Fruit fly (Drosophila melanogaster) whole organism, embryonic: ENCODE measurements around the gene CG11382.

Experiments
- BtbVII ChIP-seq: fragments of 200-800 bp; sonication (Bioruptor generic); optimal IDR thresholded peaks from 3 replicates; lab custom pipeline; 2017; ENCODE audit warnings: missing biosample characterization, mild to moderate bottlenecking, missing genetic modification characterization
- CG10147 ChIP-seq: fragments of 200-800 bp; sonication (Bioruptor generic); optimal IDR thresholded peaks from 2 replicates; lab custom pipeline; 2019; ENCODE audit warnings: missing biosample characterization, mild to moderate bottlenecking, missing genetic modification characterization, moderate library complexity
- CG10366 ChIP-seq: fragments of 200-800 bp; sonication (Bioruptor generic); IDR thresholded peaks from 2 replicates; pipeline ENCODE4 v1.3.6; 2022; ENCODE audit warnings: missing biosample characterization, missing genetic modification characterization
- CG10979 ChIP-seq: fragments of 200-800 bp; sonication (Bioruptor generic); optimal IDR thresholded peaks from 2 replicates; lab custom pipeline; 2018; ENCODE audit warnings: missing biosample characterization, mild to moderate bottlenecking, missing genetic modification characterization, moderate library complexity
- CG11085 ChIP-seq: fragments of 200-800 bp; sonication (Bioruptor generic); IDR thresholded peaks from 2 replicates; pipeline ENCODE4 v1.3.6; 2022; ENCODE audit warnings: missing biosample characterization, missing genetic modification characterization
- CG11504 ChIP-seq: fragments of 200-800 bp; sonication (Bioruptor generic); optimal IDR thresholded peaks from 3 replicates; lab custom pipeline; 2019; ENCODE audit warnings: missing biosample characterization, mild to moderate bottlenecking, missing genetic modification characterization, moderate library complexity
- CG12391 ChIP-seq: fragments of 200-800 bp; sonication (Bioruptor generic); optimal IDR thresholded peaks from 3 replicates; lab custom pipeline; 2018; ENCODE audit warnings: missing biosample characterization, mild to moderate bottlenecking, missing genetic modification characterization, moderate library complexity
- CG15269 ChIP-seq: fragments of 200-800 bp; sonication (Bioruptor generic); optimal IDR thresholded peaks from 2 replicates; lab custom pipeline; 2018; ENCODE audit warnings: missing biosample characterization, mild to moderate bottlenecking, missing genetic modification characterization, moderate library complexity
- CG17361 ChIP-seq: fragments of 200-800 bp; sonication (Bioruptor generic); IDR thresholded peaks from 3 replicates; pipeline ENCODE4 v1.3.6; 2022; ENCODE audit warnings: missing biosample characterization, missing genetic modification characterization
- CG31441 ChIP-seq: fragments of 200-800 bp; sonication (Bioruptor generic); IDR thresholded peaks from 2 replicates; pipeline ENCODE4 v1.3.6; 2022; ENCODE audit warnings: missing biosample characterization, missing genetic modification characterization
- CG6175 ChIP-seq: fragments of 200-800 bp; sonication (Bioruptor generic); IDR thresholded peaks from 3 replicates; pipeline ENCODE4 v1.3.6; 2022; ENCODE audit warnings: missing biosample characterization, missing genetic modification characterization
- CG8281 ChIP-seq: fragments of 200-800 bp; sonication (Bioruptor generic); optimal IDR thresholded peaks from 2 replicates; lab custom pipeline; 2018; ENCODE audit warnings: missing biosample characterization, mild to moderate bottlenecking, missing genetic modification characterization, moderate library complexity
- CG8765 ChIP-seq: fragments of 200-800 bp; sonication (Bioruptor generic); IDR thresholded peaks from 2 replicates; pipeline ENCODE4 v1.3.6; 2022; ENCODE audit warnings: missing biosample characterization, missing genetic modification characterization
- CG8924 ChIP-seq: fragments of 200-800 bp; optimal IDR thresholded peaks from 3 replicates; lab custom pipeline; 2019; ENCODE audit warnings: missing biosample characterization, mild to moderate bottlenecking, missing genetic modification characterization, moderate library complexity
- CG9727 ChIP-seq: fragments of 200-800 bp; sonication (Bioruptor generic); optimal IDR thresholded peaks from 3 replicates; lab custom pipeline; 2017; ENCODE audit warnings: missing biosample characterization, mild to moderate bottlenecking, missing genetic modification characterization
- Chrac-16 ChIP-seq: fragments of 200-800 bp; sonication (Bioruptor generic); optimal IDR thresholded peaks from 3 replicates; lab custom pipeline; 2016; ENCODE audit warnings: missing biosample characterization, missing genetic modification characterization
- Doc2 ChIP-seq: fragments of 200-800 bp; sonication (Bioruptor generic); IDR thresholded peaks from 2 replicates; pipeline ENCODE4 v1.3.6; 2022; ENCODE audit warnings: missing biosample characterization, missing genetic modification characterization
- Hr39 ChIP-seq: fragments of >200 bp; optimal IDR thresholded peaks from 2 replicates; lab custom pipeline; 2017
- NC2α ChIP-seq: fragments of 200-800 bp; sonication (Bioruptor generic); optimal IDR thresholded peaks from 2 replicates; lab custom pipeline; 2016; ENCODE audit warnings: missing biosample characterization, missing genetic modification characterization
- Neu2 ChIP-seq: fragments of 200-800 bp; sonication (Bioruptor generic); optimal IDR thresholded peaks from 3 replicates; lab custom pipeline; 2016; ENCODE audit warnings: missing biosample characterization, missing genetic modification characterization, borderline replicate concordance
- Nf-YB ChIP-seq: fragments of 200-800 bp; sonication (Bioruptor generic); optimal IDR thresholded peaks from 3 replicates; lab custom pipeline; 2019; ENCODE audit warnings: missing biosample characterization, mild to moderate bottlenecking, missing genetic modification characterization, moderate library complexity
- Oaz ChIP-seq: fragments of 200-800 bp; sonication (Bioruptor generic); IDR thresholded peaks from 2 replicates; pipeline ENCODE4 v1.3.6; 2022; ENCODE audit warnings: missing biosample characterization, missing genetic modification characterization
- Pdp1 ChIP-seq, 2 experiments: fragments of 200-800 bp; sonication (Bioruptor generic); optimal IDR thresholded peaks; 3 replicates each; lab custom pipeline; 2016; ENCODE audit warnings: missing biosample characterization in 2 of 2, missing genetic modification characterization in 2 of 2, mild to moderate bottlenecking in 1 of 2, moderate library complexity in 1 of 2
- ac ChIP-seq: fragments of 200-800 bp; sonication (Bioruptor generic); optimal IDR thresholded peaks from 3 replicates; lab custom pipeline; 2017; ENCODE audit warnings: missing biosample characterization, mild to moderate bottlenecking, missing genetic modification characterization
- cas ChIP-seq: fragments of 200-800 bp; sonication (Bioruptor generic); IDR thresholded peaks from 2 replicates; pipeline ENCODE4 v1.3.6; 2022; ENCODE audit warnings: missing biosample characterization, missing genetic modification characterization
- chinmo ChIP-seq: fragments of 200-800 bp; sonication (Bioruptor generic); IDR thresholded peaks from 4 replicates; pipeline ENCODE4 v1.3.6; 2022; ENCODE audit warnings: missing biosample characterization, missing genetic modification characterization; ENCODE audit not compliant: partially characterized antibody
- chn ChIP-seq: fragments of 200-800 bp; sonication (Bioruptor generic); optimal IDR thresholded peaks from 2 replicates; lab custom pipeline; 2016; ENCODE audit warnings: missing biosample characterization, missing genetic modification characterization
- grn ChIP-seq: fragments of 200-800 bp; sonication (Bioruptor generic); optimal IDR thresholded peaks from 3 replicates; lab custom pipeline; 2017; ENCODE audit warnings: missing biosample characterization, missing genetic modification characterization
- hb ChIP-seq: fragments of 200-800 bp; sonication (Bioruptor generic); IDR thresholded peaks from 3 replicates; pipeline ENCODE4 v1.3.6; 2022; ENCODE audit warnings: missing biosample characterization, missing genetic modification characterization; ENCODE audit not compliant: partially characterized antibody
- jigr1 ChIP-seq: fragments of 200-800 bp; sonication (Bioruptor generic); IDR thresholded peaks from 3 replicates; pipeline ENCODE4 v1.3.6; 2022; ENCODE audit warnings: missing biosample characterization, missing genetic modification characterization
- kni ChIP-seq: fragments of 200-800 bp; sonication (Bioruptor generic); optimal IDR thresholded peaks from 3 replicates; lab custom pipeline; 2017; ENCODE audit warnings: mild to moderate bottlenecking, missing biosample characterization, missing genetic modification reagents, missing genetic modification characterization
- knrl ChIP-seq: fragments of 200-800 bp; sonication (Bioruptor generic); IDR thresholded peaks from 3 replicates; pipeline ENCODE4 v1.3.6; 2022; ENCODE audit warnings: missing biosample characterization, missing genetic modification characterization; ENCODE audit not compliant: partially characterized antibody
- lbe ChIP-seq: fragments of 200-800 bp; sonication (Bioruptor generic); optimal IDR thresholded peaks from 2 replicates; lab custom pipeline; 2016; ENCODE audit warnings: missing biosample characterization, mild to moderate bottlenecking, missing genetic modification characterization
- luna ChIP-seq: fragments of 200-800 bp; sonication (Bioruptor generic); optimal IDR thresholded peaks from 2 replicates; lab custom pipeline; 2016; ENCODE audit warnings: missing biosample characterization, missing genetic modification characterization
- pfk ChIP-seq: fragments of 200-800 bp; sonication (Bioruptor generic); optimal IDR thresholded peaks from 2 replicates; lab custom pipeline; 2018; ENCODE audit warnings: missing biosample characterization, mild to moderate bottlenecking, missing genetic modification characterization, moderate library complexity
- prd ChIP-seq, 3 experiments: fragments of >200 bp in 2 of 3; fragments of 200-800 bp in 1 of 3; sonication (Bioruptor generic) in 1 of 3; optimal IDR thresholded peaks in 2 of 3; IDR thresholded peaks in 1 of 3; 2 replicates in 2 of 3; 3 replicates in 1 of 3; pipeline versions ENCODE4 v1.3.6 to Lab custom; 2017 to 2022; ENCODE audit warnings: missing biosample characterization in 1 of 3, missing genetic modification characterization in 1 of 3
- salm ChIP-seq: fragments of 200-800 bp; sonication (Bioruptor generic); optimal IDR thresholded peaks from 2 replicates; lab custom pipeline; 2018; ENCODE audit warnings: missing biosample characterization, mild to moderate bottlenecking, missing genetic modification characterization
- sc ChIP-seq, 3 experiments: fragments of >200 bp in 2 of 3; fragments of 200-800 bp in 1 of 3; sonication (Bioruptor generic) in 1 of 3; optimal IDR thresholded peaks; 2 replicates in 2 of 3; 3 replicates in 1 of 3; lab custom pipeline; 2017; ENCODE audit warnings: mild to moderate bottlenecking in 1 of 3, missing biosample characterization in 1 of 3, missing genetic modification characterization in 1 of 3, missing genetic modification reagents in 1 of 3
- sens ChIP-seq: fragments of 200-800 bp; sonication (Bioruptor generic); peaks from one replicate; lab custom pipeline; 2016; ENCODE audit warnings: missing biosample characterization, missing genetic modification characterization
- slbo ChIP-seq: fragments of 200-800 bp; sonication (Bioruptor generic); IDR thresholded peaks from 2 replicates; pipeline ENCODE4 v1.3.6; 2022; ENCODE audit warnings: missing biosample characterization, missing genetic modification characterization
- sqz ChIP-seq: fragments of 200-800 bp; sonication (Bioruptor generic); optimal IDR thresholded peaks from 3 replicates; lab custom pipeline; 2018; ENCODE audit warnings: missing biosample characterization, mild to moderate bottlenecking, missing genetic modification characterization
- sr ChIP-seq: fragments of 200-800 bp; sonication (Bioruptor generic); IDR thresholded peaks from 3 replicates; pipeline ENCODE4 v1.3.6; 2022; ENCODE audit warnings: missing biosample characterization, missing genetic modification characterization
- wor ChIP-seq: fragments of 200-800 bp; sonication (Bioruptor generic); IDR thresholded peaks from 2 replicates; pipeline ENCODE4 v1.3.6; 2022; ENCODE audit warnings: missing biosample characterization, missing genetic modification characterization
- yki ChIP-seq: fragments of >200 bp; optimal IDR thresholded peaks from 3 replicates; lab custom pipeline; 2018
- zen2 ChIP-seq: fragments of 200-800 bp; sonication (Bioruptor generic); IDR thresholded peaks from 3 replicates; pipeline ENCODE4 v1.3.6; 2022; ENCODE audit warnings: missing biosample characterization, missing genetic modification characterization; ENCODE audit not compliant: partially characterized antibody
- zf30C ChIP-seq: fragments of 200-800 bp; sonication (Bioruptor generic); optimal IDR thresholded peaks from 3 replicates; lab custom pipeline; 2018; ENCODE audit warnings: missing biosample characterization, mild to moderate bottlenecking, missing genetic modification characterization

The CG11382 gene

dm6 chrX:1248735-1249134 is 39.0 kb downstream of the CG11382 start (continued):
- no peak for TF ChIP-seq hb (GFP tag; lab: Robert Waterston, UW)
- no peak for TF ChIP-seq Hr39 (lab: Kevin White, UChicago)
- no peak for TF ChIP-seq sqz (GFP tag; lab: Kevin White, UChicago)
- no peak for TF ChIP-seq CG10366 (GFP tag; lab: Robert Waterston, UW)
- TF ChIP-seq cas (GFP tag; lab: Robert Waterston, UW) = no peak
- no peak; the same call in 1 of the 2 replicates for TF ChIP-seq slbo (GFP tag; lab: Robert Waterston, UW)
- no peak for TF ChIP-seq Chrac-16 (GFP tag; lab: Kevin White, UChicago)
- TF ChIP-seq CG6175 = no peak
- no peak for TF ChIP-seq CG10147 (GFP tag; lab: Kevin White, UChicago)
- no peak for TF ChIP-seq pfk (GFP tag; lab: Kevin White, UChicago)
- TF ChIP-seq Nf-YB (GFP tag; lab: Kevin White, UChicago) = no peak
- TF ChIP-seq zf30C (GFP tag; lab: Kevin White, UChicago) = no peak
- no peak for TF ChIP-seq zen2 (GFP tag; lab: Robert Waterston, UW)
- peak; percentile 50 for TF ChIP-seq lbe (GFP tag; lab: Kevin White, UChicago)
- TF ChIP-seq CG11085 = no peak
- TF ChIP-seq Oaz (GFP tag; lab: Robert Waterston, UW) = no peak
- no peak for TF ChIP-seq salm (tag; lab: Kevin White, UChicago)
- no peak for TF ChIP-seq CG15269
- no peak for TF ChIP-seq prd (optimal IDR thresholded peaks at IDR 0.05; lab: Kevin White, UChicago)
- no peak for TF ChIP-seq prd (GFP tag; IDR thresholded peaks at IDR 0.05; lab: Robert Waterston, UW)
- TF ChIP-seq Pdp1 (GFP tag; optimal IDR thresholded peaks at IDR 0.05; lab: Kevin White, UChicago) = peak in 1 of 2 experiments; percentile 46
- TF ChIP-seq knrl (GFP tag; lab: Robert Waterston, UW) = no peak
- no peak for TF ChIP-seq luna (GFP tag; lab: Kevin White, UChicago)
- 0 out of 2 replicates have a peak, but pooled peaks have one; percentile 9 for TF ChIP-seq CG31441 (GFP tag; lab: Robert Waterston, UW)
- TF ChIP-seq Doc2 (GFP tag; lab: Robert Waterston, UW) = no peak
- peak; percentile 18 for TF ChIP-seq sens (GFP tag; lab: Kevin White, UChicago)
- no peak for TF ChIP-seq chn (GFP tag; lab: Kevin White, UChicago)
- TF ChIP-seq CG12391 = no peak
- no peak for TF ChIP-seq jigr1
- TF ChIP-seq wor (GFP tag; lab: Robert Waterston, UW) = no peak
- TF ChIP-seq Neu2 (GFP tag; lab: Kevin White, UChicago) = no peak
- TF ChIP-seq CG11504 = peak; percentile 32

dm6 chrX:1249612-1250011 is 39.8 kb downstream of the CG11382 start:
- TF ChIP-seq CG8924 (tag; lab: Kevin White, UChicago) = no peak
- no peak for TF ChIP-seq prd (optimal IDR thresholded peaks at IDR 0.05; lab: Kevin White, UChicago)
- no peak for TF ChIP-seq prd (GFP tag; IDR thresholded peaks at IDR 0.05; lab: Robert Waterston, UW)
- TF ChIP-seq lbe (GFP tag; lab: Kevin White, UChicago) = peak; percentile 13

dm6 chrX:1250104-1250503 is 40.3 kb downstream of the CG11382 start:
- no peak for TF ChIP-seq CG9727 (GFP tag; lab: Kevin White, UChicago)
- TF ChIP-seq chinmo (GFP tag; lab: Robert Waterston, UW) = no peak
- TF ChIP-seq sc (optimal IDR thresholded peaks at IDR 0.05; lab: Kevin White, UChicago) = no peak
- no peak for TF ChIP-seq sc (GFP tag; optimal IDR thresholded peaks at IDR 0.05; lab: Kevin White, UChicago)
- no peak for TF ChIP-seq CG6175
- TF ChIP-seq grn = no peak
- no peak for TF ChIP-seq CG17361 (GFP tag; lab: Robert Waterston, UW)
- no peak for TF ChIP-seq CG8765 (GFP tag; lab: Robert Waterston, UW)
- no peak for TF ChIP-seq kni (GFP tag; lab: Kevin White, UChicago)
- TF ChIP-seq CG8281 (tag; lab: Kevin White, UChicago) = peak; percentile 67
- TF ChIP-seq BtbVII (GFP tag; lab: Kevin White, UChicago) = no peak
- no peak for TF ChIP-seq CG10979
- no peak for TF ChIP-seq ac (GFP tag; lab: Kevin White, UChicago)
- TF ChIP-seq sr (GFP tag; lab: Robert Waterston, UW) = peak; percentile 52; the same call in 1 of the 3 replicates
- no peak for TF ChIP-seq yki (lab: Kevin White, UChicago)
- no peak for TF ChIP-seq NC2α (GFP tag; lab: Kevin White, UChicago)
